Fruit fly (Drosophila melanogaster): ENCODE measurements around the gene fu.
A peak's percentile ranks its signal among the peaks of the same experiment; 100 is the strongest.

Gene fu

dm6 chrX:18646855-18647699 is 10.5 kb upstream of the fu start, which contains the start of gene Rip11 (continued):
- TF ChIP-seq wek (GFP tag; optimal IDR thresholded peaks at IDR 0.05) (no peak), Lhr (GFP tag; optimal IDR thresholded peaks at IDR 0.05) (no peak), CoRest (tag; optimal IDR thresholded peaks at IDR 0.05) (peak; percentile 12), gcm2 (GFP tag; optimal IDR thresholded peaks at IDR 0.05) (peak; percentile 46), p53 (GFP tag; optimal IDR thresholded peaks at IDR 0.05) (no peak), CG2678 (tag; optimal IDR thresholded peaks at IDR 0.05) (peak; percentile 13), tin (GFP tag; optimal IDR thresholded peaks at IDR 0.05) (peak; percentile 25), Pdp1 (GFP tag; optimal IDR thresholded peaks at IDR 0.05) (peak in 1 of 2 experiments; percentile 37), CG15269 (tag; optimal IDR thresholded peaks at IDR 0.05) (peak; percentile 37), row (GFP tag; IDR thresholded peaks at IDR 0.05) (peak; percentile 34), Trl (optimal IDR thresholded peaks at IDR 0.05) (peak in 1 of 2 experiments; percentile 35), Trl (GFP tag; optimal IDR thresholded peaks at IDR 0.05) (peak; percentile 7), MBD-R2 (GFP tag; IDR thresholded peaks at IDR 0.05) (peak; percentile 15), CG8290 (GFP tag; optimal IDR thresholded peaks at IDR 0.05) (no peak), CG8290 (tag; optimal IDR thresholded peaks at IDR 0.05) (peak in 1 of 2 experiments; percentile 41), sim (GFP tag; IDR thresholded peaks at IDR 0.05) (no peak), CG17359 (tag; optimal IDR thresholded peaks at IDR 0.05) (peak; percentile 47), Oli (tag; optimal IDR thresholded peaks at IDR 0.05) (no peak), bcd (GFP tag; optimal IDR thresholded peaks at IDR 0.05) (peak; percentile 11), seq (GFP tag; IDR thresholded peaks at IDR 0.05) (peak; percentile 28; the same call in 1 of the 2 replicates), CG11504 (tag; optimal IDR thresholded peaks at IDR 0.05) (peak; percentile 12), Ravus (GFP tag; IDR thresholded peaks at IDR 0.05) (no peak), NfI (GFP tag; optimal IDR thresholded peaks at IDR 0.05) (peak; percentile 3), Hmr (GFP tag; optimal IDR thresholded peaks at IDR 0.05) (peak; percentile 39), sens (GFP tag) (peak; percentile 80), maf-S (GFP tag; optimal IDR thresholded peaks at IDR 0.05) (peak; percentile 16), CG9727 (GFP tag; optimal IDR thresholded peaks at IDR 0.05) (no peak), oc (tag; optimal IDR thresholded peaks at IDR 0.05) (peak; percentile 54), CG6175 (GFP tag; IDR thresholded peaks at IDR 0.05) (no peak; the same call in 2 of the 3 replicates), Bgb (GFP tag; IDR thresholded peaks at IDR 0.05; ENCODE audit: partially characterized antibody) (peak; percentile 53), CG14441 (GFP tag; IDR thresholded peaks at IDR 0.05) (peak; percentile 39; the same call in 1 of the 2 replicates), Fer2 (tag; optimal IDR thresholded peaks at IDR 0.05) (no peak), Eip74EF (GFP tag; optimal IDR thresholded peaks at IDR 0.05) (peak in 1 of 2 experiments; percentile 2), chif (GFP tag; optimal IDR thresholded peaks at IDR 0.05) (peak in 1 of 2 experiments; percentile 3), CG34422 (GFP tag; IDR thresholded peaks at IDR 0.05) (no peak; the same call in 2 of the 3 replicates), fd64A (GFP tag; optimal IDR thresholded peaks at IDR 0.05) (no peak), grau (tag; optimal IDR thresholded peaks at IDR 0.05) (peak; percentile 17), pb (GFP tag; optimal IDR thresholded peaks at IDR 0.05) (peak; percentile 24), Usf (GFP tag; optimal IDR thresholded peaks at IDR 0.05) (no peak), Gug (GFP tag; IDR thresholded peaks at IDR 0.05) (peak; percentile 55; the same call in 2 of the 4 replicates), Fer1 (GFP tag; optimal IDR thresholded peaks at IDR 0.05) (peak; percentile 34), HmgD (GFP tag; optimal IDR thresholded peaks at IDR 0.05) (peak; percentile 22), CG11093 (GFP tag; IDR thresholded peaks at IDR 0.05) (0 out of 3 replicates have a peak, but pooled peaks have one; percentile 40), Dbx (GFP tag; IDR thresholded peaks at IDR 0.05) (peak; percentile 24; the same call in 2 of the 3 replicates), CG30403 (GFP tag; optimal IDR thresholded peaks at IDR 0.05) (peak; percentile 24), amos (GFP tag; IDR thresholded peaks at IDR 0.05; ENCODE audit: partially characterized antibody) (peak; percentile 63), Bteb2 (GFP tag; optimal IDR thresholded peaks at IDR 0.05) (peak; percentile 12), Opbp (GFP tag; IDR thresholded peaks at IDR 0.05; ENCODE audit: partially characterized antibody) (peak; percentile 57; the same call in 2 of the 3 replicates), mam (GFP tag; optimal IDR thresholded peaks at IDR 0.05) (peak; percentile 29)
